Worm (Caenorhabditis elegans) whole organism, midembryonic: ENCODE data around the gene xol-1.
A peak's percentile ranks its signal among the peaks of the same experiment; 100 is the strongest.

ENCODE experiments used
- T22C8.4 ChIP-seq: fragments of 200-800 bp; sonication (Bioruptor generic); IDR thresholded peaks from 2 replicates; pipeline ENCODE4 v1.3.6; 2022; ENCODE audit warnings: missing genetic modification characterization, missing compliant biosample characterization
- cog-1 ChIP-seq: sonication (generic microtip); optimal IDR thresholded peaks from 2 replicates; lab custom pipeline; 2016; ENCODE audit warnings: missing genetic modification characterization, missing compliant biosample characterization
- flt-1 ChIP-seq: fragments of 200-800 bp; sonication (Bioruptor generic); IDR thresholded peaks from 2 replicates; pipeline ENCODE4 v1.3.6; 2022; ENCODE audit warnings: missing genetic modification characterization, missing compliant biosample characterization
- klf-2 ChIP-seq: fragments of 200-800 bp; sonication (Bioruptor generic); conservative IDR thresholded peaks from 2 replicates; pipeline ENCODE4 v1.3.6; 2022; ENCODE audit warnings: missing genetic modification reagents, missing genetic modification characterization, missing compliant biosample characterization
- med-1 ChIP-seq: sonication (generic microtip); optimal IDR thresholded peaks from 2 replicates; lab custom pipeline; 2017; ENCODE audit warnings: missing genetic modification characterization, mild to moderate bottlenecking, missing compliant biosample characterization, antibody characterized with exemption, missing genetic modification reagents; ENCODE audit not compliant: insufficient read depth
- ref-1 ChIP-seq: fragments of 200-800 bp; sonication (Bioruptor generic); conservative IDR thresholded peaks from 2 replicates; pipeline ENCODE4 v1.3.6; 2022; ENCODE audit warnings: missing genetic modification reagents, missing genetic modification characterization, missing compliant biosample characterization
- tab-1 ChIP-seq: fragments of 200-800 bp; sonication (Bioruptor generic); IDR thresholded peaks from 2 replicates; pipeline ENCODE4 v1.3.6; 2022; ENCODE audit warnings: missing genetic modification characterization, missing compliant biosample characterization
- ztf-23 ChIP-seq: fragments of 200-800 bp; sonication (Bioruptor generic); IDR thresholded peaks from 2 replicates; pipeline ENCODE4 v1.3.6; 2022; ENCODE audit warnings: missing genetic modification reagents, missing genetic modification characterization, missing compliant biosample characterization
- ztf-29 ChIP-seq: fragments of 200-800 bp; sonication (Bioruptor generic); IDR thresholded peaks from 2 replicates; pipeline ENCODE4 v1.3.6; 2022; ENCODE audit warnings: missing genetic modification reagents, missing genetic modification characterization, missing compliant biosample characterization

xol-1 gene

ce11 chrX:8040967-8041366, at the start of gene xol-1:
xol-1 (plus strand) TSS chrX:8041313.
- TF ChIP-seq cog-1 (tag; lab: Kevin White, UChicago) (no peak), T22C8.4 (GFP tag; lab: Robert Waterston, UW) (no peak), ref-1 (no peak), tab-1 (no peak), ztf-23 (GFP tag; lab: Robert Waterston, UW) (no peak), ztf-29 (GFP tag; lab: Robert Waterston, UW) (no peak), med-1 (no peak), klf-2 (GFP tag; lab: Robert Waterston, UW) (no peak), flt-1 (no peak)

- no peak for TF ChIP-seq cog-1 (tag; lab: Kevin White, UChicago)
- no peak for TF ChIP-seq klf-2 (GFP tag; lab: Robert Waterston, UW)
- no peak for TF ChIP-seq med-1
- no peak for TF ChIP-seq flt-1
- no peak for TF ChIP-seq tab-1
- no peak for TF ChIP-seq T22C8.4 (GFP tag; lab: Robert Waterston, UW)
- no peak for TF ChIP-seq ref-1
- no peak for TF ChIP-seq ztf-29 (GFP tag; lab: Robert Waterston, UW)
- no peak for TF ChIP-seq ztf-23 (GFP tag; lab: Robert Waterston, UW)
Observed at ce11 chrX:7992102-7992501, 49.0 kb upstream of the xol-1 start.

ce11 chrX:7994486-7994885, 46.6 kb upstream of the xol-1 start:
- TF ChIP-seq flt-1 (no peak), tab-1 (no peak), ztf-23 (GFP tag; lab: Robert Waterston, UW) (0 out of 2 replicates have a peak, but pooled peaks have one; percentile 19)

ce11 chrX:7997968-7998367, 43.1 kb upstream of the xol-1 start, which contains the start of gene sdpn-1:
sdpn-1 (minus strand) TSS chrX:7998229.
- no peak for TF ChIP-seq ztf-29 (GFP tag; lab: Robert Waterston, UW)
- TF ChIP-seq med-1 = no peak
- no peak for TF ChIP-seq ztf-23 (GFP tag; lab: Robert Waterston, UW)
- TF ChIP-seq flt-1 = no peak
- no peak for TF ChIP-seq tab-1
- TF ChIP-seq ref-1 = no peak
- no peak for TF ChIP-seq klf-2 (GFP tag; lab: Robert Waterston, UW)
- no peak for TF ChIP-seq T22C8.4 (GFP tag; lab: Robert Waterston, UW)
- no peak for TF ChIP-seq cog-1 (tag; lab: Kevin White, UChicago)

ce11 chrX:7998942-7999341, 42.2 kb upstream of the xol-1 start:
- TF ChIP-seq flt-1 (no peak), T22C8.4 (GFP tag; lab: Robert Waterston, UW) (no peak), tab-1 (no peak), cog-1 (tag; lab: Kevin White, UChicago) (no peak), med-1 (no peak), ref-1 (no peak), ztf-23 (GFP tag; lab: Robert Waterston, UW) (no peak), ztf-29 (GFP tag; lab: Robert Waterston, UW) (no peak), klf-2 (GFP tag; lab: Robert Waterston, UW) (no peak)

DNA sequence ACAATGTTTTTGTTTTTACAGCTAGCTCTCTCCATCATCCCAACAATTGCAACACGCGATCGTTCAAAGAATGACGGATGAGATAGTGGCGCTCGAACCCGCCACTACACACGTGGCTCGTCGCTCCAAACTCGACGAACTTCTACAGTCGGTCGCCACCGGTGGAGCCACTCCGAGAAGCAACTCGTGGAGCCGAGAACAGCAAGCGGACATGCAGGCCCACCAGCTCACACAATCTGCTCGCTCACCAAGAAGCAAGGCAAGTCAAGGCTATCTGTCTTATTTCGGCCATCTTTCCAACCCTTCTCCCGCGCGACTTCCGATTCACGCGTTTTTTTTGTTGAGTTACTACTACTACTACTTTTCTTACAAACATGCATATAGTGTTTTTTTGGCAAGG, 37.5 kb upstream of the xol-1 start, which contains the start of the genes F45E1.1 and F45E1.2:
Gene F45E1.1, plus strand, starts transcription at position 20 of the 400 bp plus-strand sequence.
Gene F45E1.2, plus strand, starts transcription at position 71 of the 400 bp plus-strand sequence.
- TF ChIP-seq ref-1 (no peak), med-1 (no peak), ztf-23 (GFP tag; lab: Robert Waterston, UW) (no peak), klf-2 (GFP tag; lab: Robert Waterston, UW) (no peak), tab-1 (no peak), cog-1 (tag; lab: Kevin White, UChicago) (no peak), ztf-29 (GFP tag; lab: Robert Waterston, UW) (no peak), T22C8.4 (GFP tag; lab: Robert Waterston, UW) (no peak), flt-1 (no peak)

ce11 chrX:8004845-8005244, 36.3 kb upstream of the xol-1 start:
- TF ChIP-seq tab-1 (no peak), flt-1 (no peak), med-1 (no peak), ztf-29 (GFP tag; lab: Robert Waterston, UW) (no peak), ref-1 (no peak), T22C8.4 (GFP tag; lab: Robert Waterston, UW) (no peak), ztf-23 (GFP tag; lab: Robert Waterston, UW) (no peak), cog-1 (tag; lab: Kevin White, UChicago) (no peak), klf-2 (GFP tag; lab: Robert Waterston, UW) (no peak)

DNA sequence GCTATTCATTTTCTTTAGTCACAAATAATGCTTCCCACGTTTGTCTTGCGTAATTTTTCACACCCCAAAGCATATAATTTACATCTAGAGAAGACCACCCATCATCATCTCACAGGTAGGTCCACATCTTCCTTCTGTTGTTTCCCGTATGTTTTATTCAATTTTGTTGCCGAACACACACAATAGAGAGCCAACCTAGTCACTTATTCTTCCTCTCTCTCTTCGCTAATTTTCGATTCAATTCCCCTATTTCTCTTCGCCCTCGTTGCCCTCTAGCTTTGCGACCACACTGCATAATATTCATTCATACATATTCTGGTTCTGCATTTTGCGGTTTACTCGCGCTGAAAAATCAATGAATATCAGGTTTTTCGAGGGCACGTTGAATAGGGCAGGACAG, 35.1 kb upstream of the xol-1 start:
- TF ChIP-seq ztf-29 (GFP tag; lab: Robert Waterston, UW) (no peak), tab-1 (no peak), ztf-23 (GFP tag; lab: Robert Waterston, UW) (no peak), T22C8.4 (GFP tag; lab: Robert Waterston, UW) (no peak), klf-2 (GFP tag; lab: Robert Waterston, UW) (no peak), cog-1 (tag; lab: Kevin White, UChicago) (no peak), med-1 (no peak), flt-1 (no peak), ref-1 (no peak)

DNA sequence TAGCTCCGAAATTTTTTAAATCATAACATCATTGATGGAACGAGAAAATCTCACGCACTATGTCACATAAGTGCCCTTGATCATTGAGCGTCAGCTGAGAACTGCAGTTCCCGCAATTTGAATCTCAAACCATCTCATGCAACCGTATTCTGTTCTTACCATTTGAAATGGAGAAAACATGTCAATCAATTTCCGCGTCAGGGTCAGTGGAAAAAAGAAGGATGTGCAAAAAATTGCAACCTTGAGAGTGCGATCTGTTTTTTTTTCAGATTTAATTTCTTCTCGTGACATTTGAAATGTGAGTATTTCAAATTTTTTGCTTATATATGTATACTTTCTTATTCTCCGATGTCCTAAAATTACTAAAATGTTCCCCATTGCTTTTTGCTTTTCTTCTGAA, 30.5 kb upstream of the xol-1 start:
- TF ChIP-seq ztf-29 (GFP tag; lab: Robert Waterston, UW) = no peak
- no peak for TF ChIP-seq ref-1
- no peak for TF ChIP-seq klf-2 (GFP tag; lab: Robert Waterston, UW)
- TF ChIP-seq ztf-23 (GFP tag; lab: Robert Waterston, UW) = no peak
- TF ChIP-seq flt-1 = no peak
- no peak for TF ChIP-seq T22C8.4 (GFP tag; lab: Robert Waterston, UW)
- TF ChIP-seq med-1 = no peak
- TF ChIP-seq cog-1 (tag; lab: Kevin White, UChicago) = no peak
- TF ChIP-seq tab-1 = no peak

ce11 chrX:8014407-8015003, 26.6 kb upstream of the xol-1 start, which contains the start of gene unk-1:
unk-1 (plus strand) TSS chrX:8014983.
- TF ChIP-seq ref-1 (no peak), ztf-29 (GFP tag; lab: Robert Waterston, UW) (no peak), klf-2 (GFP tag; lab: Robert Waterston, UW) (no peak), T22C8.4 (GFP tag; lab: Robert Waterston, UW) (no peak), tab-1 (no peak)
